Worm (Caenorhabditis elegans) whole organism, early embryonic: ENCODE data around the gene gst-37.

Experiments
- B0310.2 ChIP-seq: sonication (generic microtip); optimal IDR thresholded peaks from 2 replicates; lab custom pipeline; 2016; ENCODE audit warnings: mild to moderate bottlenecking, missing genetic modification characterization, missing compliant biosample characterization
- F13C5.2 ChIP-seq: sonication (generic microtip); optimal IDR thresholded peaks from 2 replicates; lab custom pipeline; 2017; ENCODE audit warnings: mild to moderate bottlenecking, missing genetic modification characterization, inconsistent platforms, missing compliant biosample characterization
- aly-1 ChIP-seq: sonication (generic microtip); optimal IDR thresholded peaks from 2 replicates; lab custom pipeline; 2016; ENCODE audit warnings: missing genetic modification characterization, missing compliant biosample characterization
- ama-1 ChIP-seq: fragments of 150-350 bp; optimal IDR thresholded peaks from 2 replicates; lab custom pipeline; 2014
- ceh-36 ChIP-seq: sonication (generic microtip); optimal IDR thresholded peaks from 2 replicates; lab custom pipeline; 2016; ENCODE audit warnings: missing genetic modification characterization, inconsistent platforms, missing compliant biosample characterization
- ets-7 ChIP-seq: sonication (generic microtip); optimal IDR thresholded peaks from 2 replicates; lab custom pipeline; 2016; ENCODE audit warnings: missing genotype, missing genetic modification characterization, missing compliant biosample characterization
- flt-1 ChIP-seq: fragments of 200-800 bp; sonication (Bioruptor generic); IDR thresholded peaks from 2 replicates; pipeline ENCODE4 v1.3.6; 2022; ENCODE audit warnings: missing genetic modification characterization, missing compliant biosample characterization
- hmbx-1 ChIP-seq: sonication (generic microtip); optimal IDR thresholded peaks from 2 replicates; lab custom pipeline; 2016; ENCODE audit warnings: mild to moderate bottlenecking, missing genetic modification characterization, missing compliant biosample characterization
- hmg-4 ChIP-seq: fragments of 200-800 bp; sonication (Bioruptor generic); optimal IDR thresholded peaks from 2 replicates; lab custom pipeline; 2018; ENCODE audit warnings: mild to moderate bottlenecking, missing genetic modification characterization, missing compliant biosample characterization

ce11 chrV:1969228-1969627, 47.8 kb downstream of the gst-37 start, which contains the start of gene acs-3:
- no peak for TF ChIP-seq ama-1 (lab: Kevin White, UChicago)
- TF ChIP-seq B0310.2, result no peak
- no peak for TF ChIP-seq aly-1 (tag; lab: Kevin White, UChicago)
- no peak for TF ChIP-seq ceh-36
- no peak for TF ChIP-seq ets-7 (tag; lab: Kevin White, UChicago)
- TF ChIP-seq F13C5.2, result no peak
- no peak for TF ChIP-seq hmg-4 (GFP tag; lab: Kevin White, UChicago)
- TF ChIP-seq flt-1, result no peak
- no peak for TF ChIP-seq hmbx-1 (tag; lab: Kevin White, UChicago)
